Fruit fly (Drosophila melanogaster): ENCODE data around the gene CG17327.

- TF ChIP-seq CG8478 (optimal IDR thresholded peaks at IDR 0.05) (no peak), psq (optimal IDR thresholded peaks at IDR 0.05) (no peak)
These were observed 20.1 kb upstream of the CG17327 start for dm6 chr3R:13017623-13018036.
